Worm (Caenorhabditis elegans) whole organism, late embryonic: Measurements from ENCODE around the gene str-222.

Experiments
- C38D4.7 ChIP-seq: fragments of 200-800 bp; sonication (Bioruptor generic); optimal IDR thresholded peaks from 2 replicates; lab custom pipeline; 2018; ENCODE audit warnings: mild to moderate bottlenecking, missing genetic modification characterization, moderate library complexity, missing compliant biosample characterization
- ceh-19 ChIP-seq: fragments of 200-800 bp; sonication (Bioruptor generic); optimal IDR thresholded peaks from 2 replicates; lab custom pipeline; 2018; ENCODE audit warnings: mild to moderate bottlenecking, missing genetic modification characterization, missing compliant biosample characterization
- elt-2 ChIP-seq: sonication (generic microtip); optimal IDR thresholded peaks from 2 replicates; lab custom pipeline; 2016; ENCODE audit warnings: missing genetic modification reagents, missing genetic modification characterization, missing compliant biosample characterization
- gmeb-2 ChIP-seq: sonication (generic microtip); optimal IDR thresholded peaks from 2 replicates; lab custom pipeline; 2016; ENCODE audit warnings: missing genetic modification characterization, inconsistent platforms, missing compliant biosample characterization
- pat-9 ChIP-seq: fragments of 200-800 bp; sonication (Bioruptor generic); optimal IDR thresholded peaks from 2 replicates; lab custom pipeline; 2018; ENCODE audit warnings: mild to moderate bottlenecking, missing genetic modification characterization, moderate library complexity, missing compliant biosample characterization
- pha-4 ChIP-seq: fragments of 150-350 bp; optimal IDR thresholded peaks from 2 replicates; lab custom pipeline; 2018; ENCODE audit warnings: missing biosample characterization, missing genetic modification reagents, missing genetic modification characterization
- rnt-1 ChIP-seq: sonication (generic microtip); optimal IDR thresholded peaks from 2 replicates; lab custom pipeline; 2016; ENCODE audit warnings: missing genetic modification characterization, missing compliant biosample characterization
- syd-9 ChIP-seq: sonication (generic microtip); optimal IDR thresholded peaks from 2 replicates; lab custom pipeline; 2016; ENCODE audit warnings: mild to moderate bottlenecking, missing genetic modification characterization, moderate library complexity, missing compliant biosample characterization
- tbx-2 ChIP-seq: sonication (generic microtip); optimal IDR thresholded peaks from 2 replicates; lab custom pipeline; 2016; ENCODE audit warnings: missing genetic modification characterization, missing compliant biosample characterization
- ttx-3 ChIP-seq: sonication (generic microtip); optimal IDR thresholded peaks from 2 replicates; lab custom pipeline; 2016; ENCODE audit warnings: missing genetic modification reagents, missing genetic modification characterization, missing compliant biosample characterization
- zip-5 ChIP-seq: sonication (generic microtip); optimal IDR thresholded peaks from 2 replicates; lab custom pipeline; 2016; ENCODE audit warnings: missing genetic modification characterization, missing compliant biosample characterization

ce11 chrV:1610097-1610496 lies 25.9 kb upstream of the str-222 start, which contains the start of gene nhr-177:
- TF ChIP-seq syd-9 (tag; lab: Kevin White, UChicago), result no peak
- TF ChIP-seq tbx-2 (tag; lab: Kevin White, UChicago), result no peak
- no peak for TF ChIP-seq C38D4.7 (GFP tag; lab: Kevin White, UChicago)
- no peak for TF ChIP-seq rnt-1 (tag; lab: Kevin White, UChicago)
- TF ChIP-seq ttx-3 (tag; lab: Kevin White, UChicago), result no peak
- no peak for TF ChIP-seq ceh-19 (GFP tag; lab: Kevin White, UChicago)
- TF ChIP-seq pat-9 (tag; lab: Kevin White, UChicago), result no peak
- no peak for TF ChIP-seq gmeb-2 (tag; lab: Kevin White, UChicago)
- no peak for TF ChIP-seq pha-4 (tag; lab: Kevin White, UChicago)
- TF ChIP-seq elt-2 (tag; lab: Kevin White, UChicago), result no peak
- no peak for TF ChIP-seq zip-5
